Worm (Caenorhabditis elegans) whole organism, early embryonic: ENCODE measurements around the gene usp-46.

Source experiments
- aly-1 ChIP-seq: sonication (generic microtip); optimal IDR thresholded peaks from 2 replicates; lab custom pipeline; 2016; ENCODE audit warnings: missing genetic modification characterization, missing compliant biosample characterization
- ama-1 ChIP-seq: fragments of 150-350 bp; optimal IDR thresholded peaks from 2 replicates; lab custom pipeline; 2014
- flt-1 ChIP-seq: fragments of 200-800 bp; sonication (Bioruptor generic); IDR thresholded peaks from 2 replicates; pipeline ENCODE4 v1.3.6; 2022; ENCODE audit warnings: missing genetic modification characterization, missing compliant biosample characterization
- hmbx-1 ChIP-seq: sonication (generic microtip); optimal IDR thresholded peaks from 2 replicates; lab custom pipeline; 2016; ENCODE audit warnings: mild to moderate bottlenecking, missing genetic modification characterization, missing compliant biosample characterization
- hmg-4 ChIP-seq: fragments of 200-800 bp; sonication (Bioruptor generic); optimal IDR thresholded peaks from 2 replicates; lab custom pipeline; 2018; ENCODE audit warnings: mild to moderate bottlenecking, missing genetic modification characterization, missing compliant biosample characterization
- sea-1 ChIP-seq: fragments of 200-800 bp; sonication (Bioruptor generic); conservative IDR thresholded peaks from 2 replicates; pipeline ENCODE4 v1.3.6; 2022; ENCODE audit warnings: missing genetic modification characterization, missing compliant biosample characterization
- tra-4 ChIP-seq: sonication (generic microtip); optimal IDR thresholded peaks from 2 replicates; lab custom pipeline; 2017; ENCODE audit warnings: missing genetic modification characterization, missing compliant biosample characterization

ce11 chrIII:9793592-9794417 lies 17.4 kb downstream of the usp-46 start, which contains the start of the genes R10E11.9 and mcm-6:
- TF ChIP-seq tra-4 (tag; lab: Kevin White, UChicago) (no peak), hmbx-1 (tag; lab: Kevin White, UChicago) (no peak), aly-1 (tag; lab: Kevin White, UChicago) (no peak), sea-1 (GFP tag; lab: Robert Waterston, UW) (no peak), ama-1 (lab: Kevin White, UChicago) (no peak), hmg-4 (GFP tag; lab: Kevin White, UChicago) (no peak), flt-1 (GFP tag; lab: Robert Waterston, UW) (no peak)
